Worm (Caenorhabditis elegans) whole organism, L4 larva: Measurements from ENCODE around the gene fbxa-76.

Experiments
- F49E8.2 ChIP-seq: sonication (generic microtip); optimal IDR thresholded peaks from 2 replicates; lab custom pipeline; 2016; ENCODE audit warnings: missing compliant biosample characterization, mild to moderate bottlenecking, missing genetic modification characterization, borderline replicate concordance
- R02D3.7 ChIP-seq: fragments of 150-350 bp; sonication (generic microtip); optimal IDR thresholded peaks from 3 replicates; lab custom pipeline; 2014; ENCODE audit warnings: missing biosample characterization, missing genetic modification characterization
- T20F7.1 ChIP-seq: fragments of 200-800 bp; sonication (Bioruptor generic); optimal IDR thresholded peaks from 2 replicates; lab custom pipeline; 2018; ENCODE audit warnings: mild to moderate bottlenecking, missing genetic modification characterization, missing compliant biosample characterization
- T26A8.4 ChIP-seq: fragments of 200-800 bp; sonication (Bioruptor generic); IDR thresholded peaks from 2 replicates; pipeline ENCODE4 v1.3.6; 2022; ENCODE audit warnings: missing genetic modification characterization, missing compliant biosample characterization
- Y48G9A.11 ChIP-seq: fragments of 200-800 bp; sonication (Bioruptor generic); IDR thresholded peaks from 2 replicates; pipeline ENCODE4 v1.3.6; 2022; ENCODE audit warnings: missing genetic modification reagents, missing genetic modification characterization, missing compliant biosample characterization
- Y5F2A.4 ChIP-seq: fragments of 200-800 bp; sonication (Bioruptor generic); optimal IDR thresholded peaks from 2 replicates; lab custom pipeline; 2018; ENCODE audit warnings: mild to moderate bottlenecking, missing genetic modification characterization, missing compliant biosample characterization
- aha-1 ChIP-seq: fragments of 150-350 bp; peaks from one replicate; lab custom pipeline; 2014; ENCODE audit warnings: missing biosample characterization, missing genetic modification characterization
- arid-1 ChIP-seq: fragments of 200-800 bp; sonication (Bioruptor generic); conservative IDR thresholded peaks from 2 replicates; pipeline ENCODE4 v1.3.6; 2022; ENCODE audit warnings: missing genetic modification reagents, missing genetic modification characterization, missing compliant biosample characterization
- ceh-28 ChIP-seq: fragments of 150-350 bp; optimal IDR thresholded peaks from 2 replicates; lab custom pipeline; 2014; ENCODE audit warnings: missing biosample characterization, missing genetic modification reagents, missing genetic modification characterization
- ceh-32 ChIP-seq: sonication (generic microtip); optimal IDR thresholded peaks from 2 replicates; lab custom pipeline; 2016; ENCODE audit warnings: mild to moderate bottlenecking, missing genetic modification characterization, missing compliant biosample characterization; ENCODE audit not compliant: poor library complexity
- cey-2 ChIP-seq: sonication (generic microtip); optimal IDR thresholded peaks from 3 replicates; lab custom pipeline; 2017; ENCODE audit warnings: missing genetic modification characterization, mild to moderate bottlenecking, missing compliant biosample characterization, antibody characterized with exemption, borderline replicate concordance; ENCODE audit not compliant: insufficient read depth
- daf-12 ChIP-seq: fragments of 150-350 bp; optimal IDR thresholded peaks from 2 replicates; lab custom pipeline; 2014; ENCODE audit warnings: missing biosample characterization, missing genetic modification reagents, missing genetic modification characterization
- dmd-6 ChIP-seq: fragments of 200-800 bp; sonication (Bioruptor generic); IDR thresholded peaks from 2 replicates; pipeline ENCODE4 v1.3.6; 2022; ENCODE audit warnings: missing genetic modification reagents, missing genetic modification characterization, missing compliant biosample characterization
- dpl-1 ChIP-seq: fragments of 150-350 bp; optimal IDR thresholded peaks from 2 replicates; lab custom pipeline; 2014; ENCODE audit warnings: missing biosample characterization, missing genetic modification reagents, missing genetic modification characterization
- fos-1 ChIP-seq: fragments of 150-350 bp; optimal IDR thresholded peaks from 2 replicates; lab custom pipeline; 2014; ENCODE audit warnings: missing biosample characterization, missing genetic modification characterization
- gei-8 ChIP-seq: fragments of 200-800 bp; sonication (Bioruptor generic); optimal IDR thresholded peaks from 2 replicates; lab custom pipeline; 2018; ENCODE audit warnings: mild to moderate bottlenecking, missing genetic modification characterization, missing compliant biosample characterization
- hlh-11 ChIP-seq: fragments of 200-800 bp; sonication (Bioruptor generic); optimal IDR thresholded peaks from 2 replicates; lab custom pipeline; 2018; ENCODE audit warnings: mild to moderate bottlenecking, missing genetic modification characterization, missing compliant biosample characterization
- lim-7 ChIP-seq: fragments of 200-800 bp; sonication (Bioruptor generic); IDR thresholded peaks from 2 replicates; pipeline ENCODE4 v1.3.6; 2022; ENCODE audit warnings: missing genetic modification characterization, missing compliant biosample characterization
- lin-13 ChIP-seq: fragments of 150-350 bp; optimal IDR thresholded peaks from 2 replicates; lab custom pipeline; 2014; ENCODE audit warnings: missing biosample characterization, missing genetic modification reagents, missing genetic modification characterization
- lin-38 ChIP-seq: fragments of 200-800 bp; sonication (Bioruptor generic); IDR thresholded peaks from 2 replicates; pipeline ENCODE4 v1.3.6; 2022; ENCODE audit warnings: missing genetic modification reagents, missing genetic modification characterization, missing compliant biosample characterization
- lsy-2 ChIP-seq, 2 experiments: fragments of 150-350 bp in 1 of 2; sonication (generic microtip) in 1 of 2; optimal IDR thresholded peaks; 2 replicates each; lab custom pipeline; 2014 to 2017; ENCODE audit warnings: missing biosample characterization in 2 of 2, missing genetic modification characterization in 2 of 2
- mep-1 ChIP-seq: fragments of 150-350 bp; sonication (generic microtip); optimal IDR thresholded peaks from 3 replicates; lab custom pipeline; 2014; ENCODE audit warnings: missing biosample characterization, missing genetic modification characterization
- mes-2 ChIP-seq: sonication (generic microtip); optimal IDR thresholded peaks from 2 replicates; lab custom pipeline; 2016; ENCODE audit warnings: missing genotype, mild to moderate bottlenecking, missing genetic modification characterization, missing compliant biosample characterization; ENCODE audit not compliant: poor library complexity, severe bottlenecking
- mxl-3 ChIP-seq: fragments of 200-800 bp; sonication (Bioruptor generic); optimal IDR thresholded peaks from 2 replicates; lab custom pipeline; 2018; ENCODE audit warnings: mild to moderate bottlenecking, missing genetic modification characterization, missing compliant biosample characterization
- nhr-102 ChIP-seq: sonication (generic microtip); optimal IDR thresholded peaks from 2 replicates; lab custom pipeline; 2016; ENCODE audit warnings: mild to moderate bottlenecking, missing genetic modification characterization, moderate library complexity, missing compliant biosample characterization
- nhr-237 ChIP-seq: sonication (generic microtip); optimal IDR thresholded peaks from 2 replicates; lab custom pipeline; 2017; ENCODE audit warnings: missing biosample characterization, missing genetic modification characterization
- nhr-25 ChIP-seq: sonication (generic microtip); optimal IDR thresholded peaks from 2 replicates; lab custom pipeline; 2017; ENCODE audit warnings: missing genetic modification characterization, mild to moderate bottlenecking, missing compliant biosample characterization, antibody characterized with exemption, moderate library complexity, borderline replicate concordance; ENCODE audit not compliant: insufficient read depth
- nhr-42 ChIP-seq: fragments of 200-800 bp; sonication (Bioruptor generic); IDR thresholded peaks from 2 replicates; pipeline ENCODE4 v1.3.6; 2022; ENCODE audit warnings: missing genetic modification characterization, missing compliant biosample characterization
- saeg-2 ChIP-seq: fragments of 200-800 bp; sonication (Bioruptor generic); IDR thresholded peaks from 2 replicates; pipeline ENCODE4 v1.3.6; 2022; ENCODE audit warnings: missing genetic modification reagents, missing genetic modification characterization, missing compliant biosample characterization
- set-16 ChIP-seq: fragments of 200-800 bp; sonication (Bioruptor generic); IDR thresholded peaks from 2 replicates; pipeline ENCODE4 v1.3.6; 2022; ENCODE audit warnings: missing genetic modification reagents, missing genetic modification characterization, missing compliant biosample characterization
- snpc-4 ChIP-seq: fragments of 150-350 bp; optimal IDR thresholded peaks from 2 replicates; lab custom pipeline; 2014; ENCODE audit warnings: missing biosample characterization, missing genetic modification characterization
- unc-130 ChIP-seq: sonication (generic microtip); optimal IDR thresholded peaks from 2 replicates; lab custom pipeline; 2016; ENCODE audit warnings: missing genetic modification reagents, missing genetic modification characterization, missing compliant biosample characterization
- unc-62 ChIP-seq, 3 experiments: fragments of 150-350 bp in 1 of 3; sonication (generic microtip); optimal IDR thresholded peaks in 2 of 3; peaks in 1 of 3; 1 replicate in 1 of 3; 2 replicates in 2 of 3; lab custom pipeline; 2014 to 2017; ENCODE audit warnings: missing biosample characterization in 3 of 3, missing genetic modification characterization in 3 of 3, missing genetic modification reagents in 3 of 3, missing genotype in 1 of 3
- ztf-11 ChIP-seq: fragments of 150-350 bp; optimal IDR thresholded peaks from 2 replicates; lab custom pipeline; 2014; ENCODE audit warnings: missing biosample characterization, missing genetic modification characterization

The fbxa-76 gene

DNA sequence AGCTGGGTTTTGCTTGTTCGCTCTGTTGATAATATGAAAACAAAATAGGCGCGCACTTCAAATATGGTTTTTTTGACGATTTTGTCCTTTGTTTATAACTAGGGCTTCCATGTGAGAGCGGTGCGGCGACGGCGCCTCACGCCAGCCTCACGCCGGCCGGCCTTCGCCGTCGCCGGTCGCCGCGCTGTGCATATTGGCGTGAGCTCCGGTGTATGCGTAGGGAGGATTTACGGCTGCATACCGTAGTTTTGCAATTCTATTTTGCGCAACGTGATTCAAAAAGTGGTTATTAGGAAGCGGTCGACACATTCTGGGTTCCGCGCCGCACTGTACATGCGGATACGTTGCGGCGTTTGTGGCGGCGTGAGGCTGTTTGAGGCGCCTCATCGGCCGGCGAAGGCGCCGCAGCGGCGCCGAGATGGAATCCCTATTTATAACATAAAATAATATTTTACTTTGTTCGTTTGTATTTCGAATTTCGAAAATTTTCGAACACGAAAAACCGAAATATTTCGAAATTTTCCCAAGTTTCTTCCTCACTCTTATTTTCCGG is 34.8 kb downstream of the fbxa-76 start:
- no peak for TF ChIP-seq nhr-42 (GFP tag; lab: Robert Waterston, UW)
- no peak for TF ChIP-seq arid-1
- TF ChIP-seq R02D3.7 (tag; lab: Kevin White, UChicago): no peak
- peak; percentile 15; the same call in 1 of the 2 replicates for TF ChIP-seq lin-38 (GFP tag; lab: Robert Waterston, UW)
- no peak for TF ChIP-seq gei-8
- TF ChIP-seq nhr-237 (tag; lab: Kevin White, UChicago): no peak
- no peak for TF ChIP-seq lim-7 (GFP tag; lab: Robert Waterston, UW)
- no peak for TF ChIP-seq lsy-2 (tag; optimal IDR thresholded peaks at IDR 0.05; lab: Kevin White, UChicago)
- TF ChIP-seq saeg-2 (GFP tag; lab: Robert Waterston, UW): 0 out of 2 replicates have a peak, but pooled peaks have one; percentile 10
- TF ChIP-seq set-16 (GFP tag; lab: Robert Waterston, UW): peak; percentile 89
- peak; percentile 46; the same call in 1 of the 2 replicates for TF ChIP-seq Y48G9A.11 (GFP tag; lab: Robert Waterston, UW)

DNA sequence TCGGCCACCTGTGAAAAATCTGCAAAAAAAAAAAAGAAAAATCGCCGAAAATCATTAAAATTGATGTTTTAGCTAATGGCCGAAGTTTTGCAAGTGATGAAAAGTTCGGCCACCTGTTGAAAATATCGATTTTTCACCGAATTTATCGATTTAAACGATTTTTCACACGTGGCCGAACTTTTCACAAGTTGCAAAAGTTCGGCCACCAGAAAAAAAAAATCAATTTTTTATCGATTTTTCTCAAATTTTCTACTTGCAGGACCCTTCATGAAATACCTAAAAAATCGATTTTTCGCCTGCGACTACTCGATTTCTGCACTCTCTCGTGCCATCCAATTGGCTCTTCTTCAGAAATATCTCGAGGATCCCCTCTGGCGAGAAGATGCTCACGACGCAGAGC is 38.3 kb downstream of the fbxa-76 start:
- TF ChIP-seq Y5F2A.4 (GFP tag; lab: Kevin White, UChicago): no peak
- no peak for TF ChIP-seq F49E8.2 (tag; lab: Kevin White, UChicago)
- TF ChIP-seq T26A8.4 (GFP tag; lab: Robert Waterston, UW): no peak
- peak in 1 of 2 experiments; percentile 12 for TF ChIP-seq unc-62 (GFP tag; optimal IDR thresholded peaks at IDR 0.05 in 1 of 2; lab: Kevin White, UChicago)
- TF ChIP-seq unc-62 (tag; optimal IDR thresholded peaks at IDR 0.05; lab: Kevin White, UChicago): no peak
- no peak for TF ChIP-seq nhr-25
- TF ChIP-seq ceh-32: no peak
- no peak for TF ChIP-seq unc-130
- TF ChIP-seq nhr-42 (GFP tag; lab: Robert Waterston, UW): no peak
- TF ChIP-seq hlh-11: no peak
- TF ChIP-seq mxl-3 (GFP tag; lab: Kevin White, UChicago): no peak
- TF ChIP-seq snpc-4 (tag; lab: Kevin White, UChicago): no peak
- no peak for TF ChIP-seq set-16 (GFP tag; lab: Robert Waterston, UW)
- peak; percentile 31 for TF ChIP-seq ceh-28

DNA sequence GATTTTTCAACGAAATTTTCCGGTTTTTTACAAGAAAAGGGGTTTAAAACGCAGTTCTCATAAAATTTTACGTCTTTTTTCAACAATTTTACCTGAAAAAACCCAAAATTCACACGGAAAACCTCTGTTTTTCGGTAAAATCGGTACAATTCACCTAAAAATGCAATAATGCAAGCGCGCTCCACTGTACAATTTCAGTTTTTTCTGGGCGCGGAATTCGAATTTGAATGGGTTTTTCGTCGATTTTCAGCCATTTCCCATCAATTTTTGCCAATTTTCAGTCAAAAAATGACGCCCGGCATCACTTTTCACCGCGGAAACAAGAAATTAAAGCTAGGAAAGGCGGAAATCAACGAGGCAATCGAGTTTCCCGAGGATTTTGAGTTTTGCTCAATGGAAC is 41.1 kb downstream of the fbxa-76 start, which contains the start of gene orc-3:
Gene orc-3, plus strand, starts transcription at position 282 of the 400 bp plus-strand sequence.
- no peak for TF ChIP-seq dmd-6
- TF ChIP-seq cey-2 (tag; lab: Kevin White, UChicago): no peak
- TF ChIP-seq ztf-11 (tag; lab: Kevin White, UChicago): no peak
- no peak for TF ChIP-seq fos-1 (tag; lab: Kevin White, UChicago)
- TF ChIP-seq daf-12 (tag; lab: Kevin White, UChicago): no peak
- peak; percentile 93 for TF ChIP-seq lin-38 (GFP tag; lab: Robert Waterston, UW)
- TF ChIP-seq nhr-102 (tag; lab: Kevin White, UChicago): no peak
- TF ChIP-seq T20F7.1 (GFP tag; lab: Kevin White, UChicago): no peak
- TF ChIP-seq mep-1 (tag; lab: Kevin White, UChicago): peak; percentile 18
- peak; percentile 68 for TF ChIP-seq mes-2 (tag; lab: Kevin White, UChicago)
- no peak for TF ChIP-seq aha-1 (tag; lab: Kevin White, UChicago)
- peak; percentile 84 for TF ChIP-seq dpl-1 (GFP tag; lab: Kevin White, UChicago)
- peak; percentile 43 for TF ChIP-seq lin-13
- no peak for TF ChIP-seq gei-8
- peak in 1 of 2 experiments; percentile 22 for TF ChIP-seq lsy-2 (tag; optimal IDR thresholded peaks at IDR 0.05; lab: Kevin White, UChicago)

DNA sequence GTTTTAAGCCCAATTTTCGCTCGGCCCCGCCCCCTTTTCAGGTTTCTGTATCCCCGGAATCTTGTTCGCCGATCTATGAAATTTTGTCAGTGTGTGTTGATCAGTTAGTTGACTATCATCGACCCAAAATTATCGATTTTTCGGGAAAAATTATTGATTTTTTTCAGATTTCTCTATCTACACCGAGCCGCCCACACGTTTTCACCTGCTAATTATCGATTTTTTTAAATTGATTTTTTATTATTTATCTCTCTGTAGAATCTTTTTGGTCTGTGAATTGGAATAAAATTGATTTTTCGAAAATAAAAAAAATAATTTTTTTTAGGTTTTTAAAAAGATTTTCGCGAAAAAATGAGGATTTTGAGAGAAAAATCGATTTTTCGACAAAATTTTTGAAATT is 41.9 kb downstream of the fbxa-76 start:
- no peak for TF ChIP-seq mes-2 (tag; lab: Kevin White, UChicago)
- TF ChIP-seq ceh-28: peak; percentile 86
- TF ChIP-seq, all 104 proteins: peak for 1
